Fruit fly (Drosophila melanogaster): ENCODE measurements around the gene CG14835.

Gene CG14835

DNA sequence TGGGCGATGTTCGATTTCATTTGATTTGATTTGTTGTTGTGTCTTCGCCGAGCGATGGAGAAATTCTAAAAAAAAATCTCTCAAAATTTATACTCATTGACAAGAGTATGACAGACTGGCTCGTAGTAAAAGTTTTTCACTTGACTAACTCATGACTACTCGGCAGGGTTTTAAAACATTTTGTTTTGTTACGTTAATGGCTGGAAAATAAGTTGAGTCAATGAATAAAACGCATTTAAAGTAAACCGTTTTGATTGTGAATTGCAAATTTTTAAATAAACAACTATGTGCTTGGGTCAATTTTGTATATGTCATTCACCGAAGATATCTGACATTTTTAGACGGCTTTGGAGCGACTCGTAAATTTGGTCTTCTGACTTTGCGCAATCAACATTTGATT is 33.2 kb downstream of the CG14835 start, which contains the start of gene CG8560:
Gene CG8560, minus strand, starts transcription at position 101 of the 400 bp plus-strand sequence.
- TF ChIP-seq Ets96B (tag; optimal IDR thresholded peaks at IDR 0.05): no peak

- TF ChIP-seq CG4318 (GFP tag; optimal IDR thresholded peaks at IDR 0.05) (no peak), cyc (GFP tag; optimal IDR thresholded peaks at IDR 0.05) (no peak), achi (GFP tag; optimal IDR thresholded peaks at IDR 0.05) (no peak), Sox102F (GFP tag; optimal IDR thresholded peaks at IDR 0.05) (no peak), Blimp-1 (GFP tag; optimal IDR thresholded peaks at IDR 0.05) (no peak), CG6792 (GFP tag; optimal IDR thresholded peaks at IDR 0.05) (no peak), CG6163 (GFP tag; IDR thresholded peaks at IDR 0.05) (no peak), CG9139 (GFP tag; optimal IDR thresholded peaks at IDR 0.05) (no peak), Eip93F (GFP tag; optimal IDR thresholded peaks at IDR 0.05) (no peak), Eip75B (GFP tag; optimal IDR thresholded peaks at IDR 0.05) (no peak), Ets21C (GFP tag; optimal IDR thresholded peaks at IDR 0.05) (no peak)
These were observed 35.3 kb downstream of the CG14835 start for dm6 chr3L:7401972-7402371.

- TF ChIP-seq spab (GFP tag; optimal IDR thresholded peaks at IDR 0.05): no peak
- TF ChIP-seq CG11294 (GFP tag; IDR thresholded peaks at IDR 0.05): no peak
- TF ChIP-seq lz (GFP tag; optimal IDR thresholded peaks at IDR 0.05): no peak
- no peak for TF ChIP-seq CG11902 (GFP tag; optimal IDR thresholded peaks at IDR 0.05)
- no peak for TF ChIP-seq esn (GFP tag; optimal IDR thresholded peaks at IDR 0.05)
- TF ChIP-seq CG10669 (GFP tag; optimal IDR thresholded peaks at IDR 0.05): no peak
- TF ChIP-seq CG8119 (GFP tag; IDR thresholded peaks at IDR 0.05): no peak
- no peak for TF ChIP-seq fd85E (GFP tag; optimal IDR thresholded peaks at IDR 0.05)
- TF ChIP-seq Eip93F (GFP tag; optimal IDR thresholded peaks at IDR 0.05): no peak
- no peak for TF ChIP-seq Ets96B (tag; optimal IDR thresholded peaks at IDR 0.05)
- TF ChIP-seq CG16779 (tag; optimal IDR thresholded peaks at IDR 0.05): no peak
- TF ChIP-seq Sox14 (GFP tag; optimal IDR thresholded peaks at IDR 0.05): no peak
- no peak for TF ChIP-seq dac (GFP tag; optimal IDR thresholded peaks at IDR 0.05)
- no peak for TF ChIP-seq CG6854 (GFP tag; optimal IDR thresholded peaks at IDR 0.05)
These were observed 37.5 kb downstream of the CG14835 start, which contains the start of gene CG18417 for dm6 chr3L:7399770-7400169. CG18417 (plus strand) TSS chr3L:7400070.

DNA sequence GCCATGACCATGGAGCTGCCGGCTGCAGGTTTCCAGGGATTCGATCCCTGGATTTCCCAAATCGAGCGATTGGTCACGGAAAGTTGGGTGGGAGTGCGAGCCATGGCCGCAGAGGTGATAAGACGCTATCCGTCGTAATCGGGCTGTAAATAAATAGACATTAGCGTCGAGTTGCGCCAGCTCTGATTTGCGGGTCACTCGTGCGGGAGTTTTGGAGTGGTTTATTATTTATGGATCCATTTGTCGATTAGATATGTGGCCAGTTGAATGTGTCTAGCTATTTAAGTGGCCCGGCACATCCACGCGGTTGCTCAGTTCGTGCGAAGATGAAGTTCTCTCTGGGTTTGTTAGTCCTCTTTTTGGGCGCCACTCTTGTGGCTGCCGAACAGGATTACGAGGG is 39.3 kb downstream of the CG14835 start, which contains the start of gene CG8562:
Gene CG8562, plus strand, starts transcription at position 307 of the 400 bp plus-strand sequence.
- TF ChIP-seq Ets96B (tag; optimal IDR thresholded peaks at IDR 0.05): no peak
- TF ChIP-seq CG15336 (GFP tag; IDR thresholded peaks at IDR 0.05): no peak
- TF ChIP-seq Hr4 (GFP tag; optimal IDR thresholded peaks at IDR 0.05): no peak
- no peak for TF ChIP-seq achi (GFP tag; optimal IDR thresholded peaks at IDR 0.05)

DNA sequence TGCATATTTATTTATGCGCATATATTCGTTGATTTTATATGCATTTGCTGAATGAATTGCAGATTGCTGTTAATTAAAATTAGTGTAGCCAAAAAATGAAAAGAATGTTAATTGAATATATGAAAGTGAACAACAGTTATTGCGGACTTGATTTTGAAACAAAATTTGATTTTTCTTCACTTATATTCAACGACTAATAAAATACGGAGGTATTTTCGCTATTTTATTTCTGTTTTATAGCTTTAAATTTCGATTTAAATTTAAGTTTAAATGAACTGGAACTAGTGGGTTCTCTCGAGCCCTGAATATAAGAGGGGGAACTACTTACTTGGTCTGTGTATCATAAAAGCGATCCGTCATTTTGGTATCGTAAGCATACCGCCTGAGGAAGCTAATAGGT is 41.2 kb downstream of the CG14835 start, which contains the start of gene CG32379:
Gene CG32379, plus strand, starts transcription at position 301 of the 400 bp plus-strand sequence.
- no peak for TF ChIP-seq Sox102F (GFP tag; optimal IDR thresholded peaks at IDR 0.05)
- TF ChIP-seq CG11902 (GFP tag; optimal IDR thresholded peaks at IDR 0.05): no peak

dm6 chr3L:7390442-7390841 is 46.8 kb downstream of the CG14835 start, which contains the start of gene CG8563:
CG8563 (plus strand) TSS chr3L:7390742.
- TF ChIP-seq Sox102F (GFP tag; optimal IDR thresholded peaks at IDR 0.05) (no peak), Sox14 (GFP tag; optimal IDR thresholded peaks at IDR 0.05) (no peak), CG4318 (GFP tag; optimal IDR thresholded peaks at IDR 0.05) (no peak), CG1621 (tag; optimal IDR thresholded peaks at IDR 0.05) (no peak), Ets96B (tag; optimal IDR thresholded peaks at IDR 0.05) (no peak), Hr4 (GFP tag; optimal IDR thresholded peaks at IDR 0.05) (no peak), cyc (GFP tag; optimal IDR thresholded peaks at IDR 0.05) (no peak), CG6808 (GFP tag; optimal IDR thresholded peaks at IDR 0.05) (no peak)

DNA sequence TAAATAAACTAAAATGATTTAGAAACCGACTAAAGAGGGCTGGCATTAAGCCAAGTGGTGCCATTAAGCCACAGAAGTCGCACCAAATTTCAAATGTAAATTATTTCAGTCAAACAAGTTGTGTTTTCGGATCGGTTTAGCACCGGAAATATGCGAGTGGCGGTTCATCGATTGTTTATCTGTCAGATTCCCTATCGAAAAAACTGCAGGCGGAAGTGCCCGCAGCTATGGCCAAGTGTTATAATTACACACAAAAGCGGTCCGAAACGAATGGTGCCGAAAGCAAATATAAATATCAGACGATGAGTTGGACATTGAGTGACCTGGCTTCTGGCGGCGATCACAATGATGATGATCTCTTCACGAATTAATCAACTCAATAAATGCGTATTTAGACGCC is 47.3 kb downstream of the CG14835 start:
- no peak for TF ChIP-seq svp (GFP tag)
- TF ChIP-seq Blimp-1 (GFP tag; optimal IDR thresholded peaks at IDR 0.05): no peak

Data from whole organism, prepupa.